Fruit fly (Drosophila melanogaster) whole organism, prepupa: ENCODE data around the gene agt.

Source experiments
- Blimp-1 ChIP-seq: fragments of 200-800 bp; sonication (Bioruptor generic); optimal IDR thresholded peaks from 3 replicates; lab custom pipeline; 2017; ENCODE audit warnings: missing biosample characterization, missing genetic modification characterization, mild to moderate bottlenecking, moderate library complexity, missing genetic modification reagents
- CG11294 ChIP-seq: fragments of 200-800 bp; sonication (Bioruptor generic); IDR thresholded peaks from 2 replicates; pipeline ENCODE4 v1.3.6; 2022; ENCODE audit warnings: missing biosample characterization, missing genetic modification characterization
- CG11902 ChIP-seq: fragments of 200-800 bp; sonication (Bioruptor generic); optimal IDR thresholded peaks from 3 replicates; lab custom pipeline; 2016; ENCODE audit warnings: missing biosample characterization, missing genetic modification characterization
- CG15336 ChIP-seq: fragments of 200-800 bp; sonication (Bioruptor generic); IDR thresholded peaks from 2 replicates; pipeline ENCODE4 v1.3.6; 2022; ENCODE audit warnings: missing biosample characterization, missing genetic modification characterization
- CG16779 ChIP-seq: fragments of 200-800 bp; sonication (Bioruptor generic); optimal IDR thresholded peaks from 3 replicates; lab custom pipeline; 2017; ENCODE audit warnings: missing biosample characterization, mild to moderate bottlenecking, missing genetic modification characterization
- CG3032 ChIP-seq: fragments of 200-800 bp; optimal IDR thresholded peaks from 2 replicates; lab custom pipeline; 2019; ENCODE audit warnings: missing biosample characterization, mild to moderate bottlenecking, missing genetic modification characterization, moderate library complexity
- CG4318 ChIP-seq: fragments of 200-800 bp; sonication (Bioruptor generic); optimal IDR thresholded peaks from 3 replicates; lab custom pipeline; 2017; ENCODE audit warnings: missing biosample characterization, mild to moderate bottlenecking, missing genetic modification characterization
- CG6163 ChIP-seq: fragments of 200-800 bp; sonication (Bioruptor generic); IDR thresholded peaks from 3 replicates; pipeline ENCODE4 v1.3.6; 2022; ENCODE audit warnings: missing biosample characterization, missing genetic modification characterization
- CG6808 ChIP-seq: fragments of 200-800 bp; sonication (Bioruptor generic); optimal IDR thresholded peaks from 3 replicates; lab custom pipeline; 2017; ENCODE audit warnings: missing biosample characterization, missing genetic modification characterization, mild to moderate bottlenecking, moderate library complexity, missing genetic modification reagents
- CG7368 ChIP-seq: fragments of 200-800 bp; sonication (Bioruptor generic); optimal IDR thresholded peaks from 3 replicates; lab custom pipeline; 2016; ENCODE audit warnings: missing biosample characterization, missing genetic modification characterization
- CG8319 ChIP-seq: fragments of 200-800 bp; sonication (Bioruptor generic); optimal IDR thresholded peaks from 3 replicates; lab custom pipeline; 2016; ENCODE audit warnings: missing biosample characterization, missing genetic modification characterization
- CG8632 ChIP-seq: fragments of 200-800 bp; sonication (Bioruptor generic); optimal IDR thresholded peaks from 3 replicates; lab custom pipeline; 2016; ENCODE audit warnings: missing biosample characterization, missing genetic modification characterization
- CG9139 ChIP-seq: fragments of 200-800 bp; sonication (Bioruptor generic); optimal IDR thresholded peaks from 3 replicates; lab custom pipeline; 2017; ENCODE audit warnings: missing biosample characterization, mild to moderate bottlenecking, missing genetic modification characterization
- Eip75B ChIP-seq: fragments of 200-800 bp; sonication (Bioruptor generic); optimal IDR thresholded peaks from 3 replicates; lab custom pipeline; 2016; ENCODE audit warnings: missing biosample characterization, missing genetic modification characterization
- Eip78C ChIP-seq: fragments of 200-800 bp; sonication (Bioruptor generic); peaks from one replicate; lab custom pipeline; 2016; ENCODE audit warnings: missing biosample characterization, missing genetic modification characterization
- Eip93F ChIP-seq: fragments of 200-800 bp; sonication (Bioruptor generic); optimal IDR thresholded peaks from 2 replicates; lab custom pipeline; 2016; ENCODE audit warnings: missing biosample characterization, mild to moderate bottlenecking, missing genetic modification characterization
- Ets96B ChIP-seq: fragments of 200-800 bp; optimal IDR thresholded peaks from 2 replicates; lab custom pipeline; 2019; ENCODE audit warnings: missing biosample characterization, mild to moderate bottlenecking, missing genetic modification characterization, moderate library complexity
- Gug ChIP-seq: fragments of 200-800 bp; sonication (Bioruptor generic); IDR thresholded peaks from 2 replicates; pipeline ENCODE4 v1.3.6; 2022; ENCODE audit warnings: missing biosample characterization, missing genetic modification characterization
- Hr38 ChIP-seq: sonication (Bioruptor generic); optimal IDR thresholded peaks from 2 replicates; lab custom pipeline; 2016; ENCODE audit warnings: missing biosample characterization, missing genetic modification characterization
- Hr39 ChIP-seq: fragments of 200-800 bp; sonication (Bioruptor generic); optimal IDR thresholded peaks from 2 replicates; lab custom pipeline; 2016; ENCODE audit warnings: missing biosample characterization, missing genetic modification characterization
- Hr4 ChIP-seq: fragments of 200-800 bp; sonication (Bioruptor generic); optimal IDR thresholded peaks from 3 replicates; lab custom pipeline; 2016; ENCODE audit warnings: missing biosample characterization, missing genetic modification characterization
- Met ChIP-seq: fragments of 200-800 bp; sonication (Bioruptor generic); optimal IDR thresholded peaks from 3 replicates; lab custom pipeline; 2016; ENCODE audit warnings: missing biosample characterization, missing genetic modification characterization
- Smox ChIP-seq: fragments of 200-800 bp; sonication (Bioruptor generic); optimal IDR thresholded peaks from 3 replicates; lab custom pipeline; 2016; ENCODE audit warnings: missing biosample characterization, missing genetic modification characterization
- Sox102F ChIP-seq: fragments of 200-800 bp; sonication (Bioruptor generic); optimal IDR thresholded peaks from 2 replicates; lab custom pipeline; 2016; ENCODE audit warnings: missing biosample characterization, mild to moderate bottlenecking, missing genetic modification characterization
- achi ChIP-seq: fragments of 200-800 bp; sonication (Bioruptor generic); optimal IDR thresholded peaks from 3 replicates; lab custom pipeline; 2016; ENCODE audit warnings: missing biosample characterization, missing genetic modification characterization
- acj6 ChIP-seq: fragments of 200-800 bp; sonication (Bioruptor generic); optimal IDR thresholded peaks from 3 replicates; lab custom pipeline; 2016; ENCODE audit warnings: missing biosample characterization, missing genetic modification characterization
- cyc ChIP-seq: fragments of 200-800 bp; sonication (Bioruptor generic); optimal IDR thresholded peaks from 3 replicates; lab custom pipeline; 2016; ENCODE audit warnings: missing biosample characterization, missing genetic modification characterization
- dac ChIP-seq: fragments of 200-800 bp; sonication (Bioruptor generic); optimal IDR thresholded peaks from 2 replicates; lab custom pipeline; 2017; ENCODE audit warnings: missing biosample characterization, mild to moderate bottlenecking, missing genetic modification characterization
- dsx ChIP-seq: fragments of 200-800 bp; optimal IDR thresholded peaks from 3 replicates; lab custom pipeline; 2019; ENCODE audit warnings: missing biosample characterization, mild to moderate bottlenecking, missing genetic modification characterization, moderate library complexity; ENCODE audit not compliant: poor library complexity, severe bottlenecking
- esn ChIP-seq: fragments of 200-800 bp; sonication (Bioruptor generic); optimal IDR thresholded peaks from 2 replicates; lab custom pipeline; 2016; ENCODE audit warnings: missing biosample characterization, mild to moderate bottlenecking, missing genetic modification characterization, moderate library complexity
- fd59A ChIP-seq: fragments of 200-800 bp; sonication (Bioruptor generic); optimal IDR thresholded peaks from 2 replicates; lab custom pipeline; 2017; ENCODE audit warnings: missing biosample characterization, mild to moderate bottlenecking, missing genetic modification characterization, missing genetic modification reagents
- fkh ChIP-seq: fragments of 200-800 bp; sonication (Bioruptor generic); optimal IDR thresholded peaks from 3 replicates; lab custom pipeline; 2017; ENCODE audit warnings: missing biosample characterization, mild to moderate bottlenecking, missing genetic modification characterization, moderate library complexity
- lz ChIP-seq: fragments of 200-800 bp; sonication (Bioruptor generic); optimal IDR thresholded peaks from 3 replicates; lab custom pipeline; 2016; ENCODE audit warnings: missing biosample characterization, missing genetic modification characterization
- net ChIP-seq: fragments of 200-800 bp; sonication (Bioruptor generic); optimal IDR thresholded peaks from 3 replicates; lab custom pipeline; 2016; ENCODE audit warnings: missing biosample characterization, missing genetic modification characterization
- pdm3 ChIP-seq: fragments of 200-800 bp; sonication (Bioruptor generic); optimal IDR thresholded peaks from 3 replicates; lab custom pipeline; 2016; ENCODE audit warnings: missing biosample characterization, missing genetic modification characterization
- salr ChIP-seq, 2 experiments: fragments of 200-800 bp; sonication (Bioruptor generic); optimal IDR thresholded peaks; 3 replicates each; lab custom pipeline; 2016 to 2018; ENCODE audit warnings: missing biosample characterization in 2 of 2, missing genetic modification characterization in 2 of 2, mild to moderate bottlenecking in 1 of 2
- spab ChIP-seq: fragments of 200-800 bp; sonication (Bioruptor generic); optimal IDR thresholded peaks from 2 replicates; lab custom pipeline; 2017; ENCODE audit warnings: missing biosample characterization, mild to moderate bottlenecking, missing genetic modification characterization, missing genetic modification reagents
- ss ChIP-seq, 2 experiments: fragments of 200-800 bp; sonication (Bioruptor generic); optimal IDR thresholded peaks; 2 replicates in 1 of 2; 3 replicates in 1 of 2; lab custom pipeline; 2017 to 2018; ENCODE audit warnings: mild to moderate bottlenecking in 2 of 2, missing biosample characterization in 2 of 2, missing genetic modification characterization in 2 of 2, moderate library complexity in 1 of 2
- topi ChIP-seq: fragments of 200-800 bp; sonication (Bioruptor generic); optimal IDR thresholded peaks from 3 replicates; lab custom pipeline; 2016; ENCODE audit warnings: missing biosample characterization, missing genetic modification characterization
- vri ChIP-seq: fragments of 200-800 bp; sonication (Bioruptor generic); optimal IDR thresholded peaks from 3 replicates; lab custom pipeline; 2016; ENCODE audit warnings: missing biosample characterization, mild to moderate bottlenecking, missing genetic modification characterization

Gene agt

DNA sequence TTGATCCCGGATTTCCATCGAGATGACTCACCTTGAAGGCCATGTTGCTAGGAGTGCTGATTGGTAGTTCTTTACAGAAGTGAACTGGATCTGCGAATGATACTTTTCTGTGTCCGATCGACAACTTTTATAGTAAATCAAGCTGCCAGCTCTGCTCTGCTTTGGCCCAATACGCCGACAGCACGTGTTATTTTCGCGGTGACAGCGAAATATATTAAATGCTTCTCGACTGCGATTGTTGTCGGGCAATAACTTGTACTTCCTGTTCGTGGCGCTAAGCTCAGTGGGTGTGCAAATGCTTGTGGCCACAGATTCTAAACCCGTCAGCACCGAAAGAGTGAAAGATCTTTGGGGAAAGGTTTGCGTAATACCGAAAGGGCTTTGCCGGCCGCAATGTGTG is 42.9 kb upstream of the agt start, which contains the start of gene Ccp84Ab:
Gene Ccp84Ab, minus strand, starts transcription at position 101 of the 400 bp plus-strand sequence.
- TF ChIP-seq CG15336 (GFP tag; lab: Robert Waterston, UW) (no peak), vri (GFP tag; lab: Kevin White, UChicago) (no peak), achi (GFP tag; lab: Kevin White, UChicago) (no peak), CG3032 (tag; lab: Kevin White, UChicago) (no peak), fd59A (GFP tag; lab: Kevin White, UChicago) (no peak), Sox102F (GFP tag; lab: Kevin White, UChicago) (no peak), CG8319 (no peak), Gug (GFP tag; lab: Robert Waterston, UW) (no peak), Eip75B (GFP tag; lab: Kevin White, UChicago) (no peak), topi (GFP tag; lab: Kevin White, UChicago) (no peak), CG7368 (GFP tag; lab: Kevin White, UChicago) (no peak), CG11902 (GFP tag; lab: Kevin White, UChicago) (no peak), ss (GFP tag; optimal IDR thresholded peaks at IDR 0.05; lab: Kevin White, UChicago) (no peak), dac (GFP tag; lab: Kevin White, UChicago) (no peak), net (GFP tag; lab: Kevin White, UChicago) (no peak), Eip78C (GFP tag; lab: Kevin White, UChicago) (no peak), cyc (GFP tag; lab: Kevin White, UChicago) (no peak)

DNA sequence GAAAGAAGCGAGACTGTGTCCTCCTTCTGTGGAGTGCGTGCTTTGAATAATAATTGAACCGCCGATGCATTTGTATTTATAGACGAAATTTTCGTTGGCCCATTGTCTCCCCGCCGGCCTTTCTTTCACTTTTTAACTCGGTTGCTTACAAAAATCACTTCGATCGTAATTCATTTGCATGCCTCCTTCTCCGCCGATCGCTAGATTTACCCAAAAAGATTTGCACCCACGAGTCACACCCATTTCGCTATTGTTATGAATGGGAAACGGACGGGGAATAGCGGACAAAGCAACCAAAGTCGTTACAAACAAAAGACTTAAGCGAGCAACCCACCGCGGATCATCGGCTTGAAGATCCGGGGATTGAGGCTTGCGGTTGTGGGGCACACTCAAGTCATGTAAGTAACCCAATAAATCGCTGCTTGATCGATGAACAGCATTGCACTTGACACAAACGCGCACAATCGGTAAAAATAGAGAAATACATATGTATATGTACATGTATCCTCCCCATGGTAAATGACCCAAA is 36.4 kb upstream of the agt start, which contains the start of gene Ccp84Ac:
Gene Ccp84Ac, minus strand, starts transcription at position 51 of the 529 bp plus-strand sequence.
- no peak for TF ChIP-seq Ets96B
- no peak for TF ChIP-seq dac (GFP tag; lab: Kevin White, UChicago)
- no peak for TF ChIP-seq Hr4 (GFP tag; lab: Kevin White, UChicago)
- no peak for TF ChIP-seq CG9139 (GFP tag; lab: Kevin White, UChicago)
- no peak for TF ChIP-seq CG6163 (GFP tag; lab: Robert Waterston, UW)
- no peak for TF ChIP-seq salr (GFP tag; optimal IDR thresholded peaks at IDR 0.05; lab: Kevin White, UChicago)
- no peak for TF ChIP-seq Sox102F (GFP tag; lab: Kevin White, UChicago)
- TF ChIP-seq CG4318 (GFP tag; lab: Kevin White, UChicago): no peak
- TF ChIP-seq Met (GFP tag; lab: Kevin White, UChicago): no peak
- no peak for TF ChIP-seq CG16779 (tag; lab: Kevin White, UChicago)
- no peak for TF ChIP-seq CG15336 (GFP tag; lab: Robert Waterston, UW)
- TF ChIP-seq CG8632 (GFP tag; lab: Kevin White, UChicago): no peak
- TF ChIP-seq Hr38 (GFP tag; lab: Kevin White, UChicago): no peak

DNA sequence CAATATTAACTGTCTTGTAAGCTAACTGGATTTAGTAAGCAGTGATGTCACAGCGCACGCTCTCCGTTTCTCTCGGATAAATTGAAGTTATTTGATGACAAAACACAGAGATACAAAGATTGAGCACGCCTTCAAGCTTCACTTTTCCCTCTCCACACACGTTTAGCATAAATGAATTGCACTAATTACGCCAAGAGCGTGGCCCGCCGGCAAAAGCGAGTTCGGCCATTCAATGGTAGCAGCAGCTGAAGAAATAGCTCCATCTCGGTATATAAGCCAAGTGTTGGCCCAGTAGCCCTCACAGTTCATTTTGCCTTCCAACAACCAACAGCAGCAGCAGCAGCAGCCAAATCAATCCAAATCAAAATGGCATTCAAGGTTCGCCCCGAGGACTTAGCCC is 32.5 kb upstream of the agt start, which contains the start of gene Ccp84Ad:
Gene Ccp84Ad, plus strand, starts transcription at position 301 of the 400 bp plus-strand sequence.
- TF ChIP-seq acj6 (GFP tag; lab: Kevin White, UChicago) (no peak), CG8319 (no peak), cyc (GFP tag; lab: Kevin White, UChicago) (no peak), spab (GFP tag; lab: Kevin White, UChicago) (no peak), CG7368 (GFP tag; lab: Kevin White, UChicago) (no peak), Ets96B (no peak), Eip93F (no peak), Eip75B (GFP tag; lab: Kevin White, UChicago) (no peak), pdm3 (no peak), CG16779 (tag; lab: Kevin White, UChicago) (no peak), CG15336 (GFP tag; lab: Robert Waterston, UW) (no peak), esn (no peak)
- TF ChIP-seq, all 60 proteins: peak for 0

DNA sequence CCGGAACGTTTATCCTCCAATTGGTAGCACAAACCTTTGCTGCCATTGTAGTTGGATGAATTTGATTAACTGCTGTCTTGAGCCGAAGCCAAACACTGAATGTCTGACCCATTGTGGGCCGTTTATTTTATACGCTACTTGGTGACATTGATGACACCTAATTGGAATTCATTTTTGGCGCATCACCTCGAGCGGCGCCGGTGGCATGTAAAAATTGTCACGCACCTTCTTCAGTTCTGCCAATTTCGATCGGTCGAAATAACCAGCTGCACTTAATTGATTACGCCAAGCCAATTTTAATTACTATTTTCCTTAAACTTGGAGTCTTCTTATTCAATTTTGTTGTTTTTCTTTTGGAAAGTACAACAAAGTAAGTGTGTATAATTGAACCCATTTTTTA is 31.8 kb upstream of the agt start, which contains the start of gene Ccp84Ae:
Gene Ccp84Ae, minus strand, starts transcription at position 101 of the 400 bp plus-strand sequence.
- no peak for TF ChIP-seq CG6808 (GFP tag; lab: Kevin White, UChicago)
- no peak for TF ChIP-seq lz
- no peak for TF ChIP-seq pdm3
- TF ChIP-seq CG11294: no peak
- TF ChIP-seq Hr39 (GFP tag; lab: Kevin White, UChicago): no peak
- TF ChIP-seq fkh (GFP tag; lab: Kevin White, UChicago): no peak
- no peak for TF ChIP-seq CG15336 (GFP tag; lab: Robert Waterston, UW)
- TF ChIP-seq dsx: no peak
- TF ChIP-seq Sox102F (GFP tag; lab: Kevin White, UChicago): no peak
- no peak for TF ChIP-seq Eip93F
- TF ChIP-seq CG7368 (GFP tag; lab: Kevin White, UChicago): no peak
- no peak for TF ChIP-seq Blimp-1
- TF ChIP-seq Ets96B: no peak
- no peak for TF ChIP-seq Smox (GFP tag; lab: Kevin White, UChicago)
- TF ChIP-seq salr (GFP tag; optimal IDR thresholded peaks at IDR 0.05; lab: Kevin White, UChicago): no peak
